Fruit fly (Drosophila melanogaster): Measurements from ENCODE around the gene Noc1.

Noc1 gene

DNA sequence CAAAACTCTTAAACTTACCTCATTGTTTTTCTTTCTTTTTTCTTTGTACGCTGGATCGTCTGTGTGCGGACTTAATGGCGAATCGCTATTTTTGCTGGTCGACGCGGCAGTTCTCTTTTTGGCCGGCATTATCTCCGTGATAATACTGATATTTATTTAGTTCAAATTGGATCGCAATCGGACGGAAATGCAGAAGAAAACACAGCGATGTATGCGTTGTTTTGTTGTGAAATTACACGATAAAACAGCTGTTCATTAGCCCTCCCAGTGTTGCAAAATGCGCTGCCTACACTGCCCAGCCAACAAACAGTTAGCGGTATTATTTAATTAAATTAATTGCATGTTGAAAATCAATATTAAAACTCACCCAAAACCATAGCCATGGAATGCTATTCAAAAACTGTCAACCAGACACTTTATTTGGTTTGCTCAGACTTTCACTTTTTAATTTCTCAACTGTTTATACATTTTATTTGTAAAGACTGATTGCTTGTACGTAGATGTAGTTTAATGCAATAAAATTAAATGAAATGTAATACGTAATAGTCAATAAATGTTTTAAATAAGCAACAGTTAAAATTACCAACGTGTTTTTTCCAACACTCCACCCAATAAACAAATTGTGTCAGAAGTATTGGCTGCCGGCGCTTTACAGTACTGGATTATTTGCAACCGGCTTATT, 23.6 kb downstream of the Noc1 start, which contains the start of the genes Irbp18 and APP-BP1 (continued):
- peak; percentile 99 for TF ChIP-seq Eip78C (GFP tag)
- TF ChIP-seq pdm3 (GFP tag; optimal IDR thresholded peaks at IDR 0.05): peak; percentile 97
- peak; percentile 90 for TF ChIP-seq Ets96B (tag; optimal IDR thresholded peaks at IDR 0.05)
- peak; percentile 96 for TF ChIP-seq CG11762 (GFP tag; optimal IDR thresholded peaks at IDR 0.05; ENCODE audit: insufficient read depth)
- TF ChIP-seq CG7368 (GFP tag; optimal IDR thresholded peaks at IDR 0.05): peak; percentile 90
- peak; percentile 87 to 96 for TF ChIP-seq salr (GFP tag; optimal IDR thresholded peaks at IDR 0.05)
- TF ChIP-seq CG34406 (GFP tag; optimal IDR thresholded peaks at IDR 0.05): peak; percentile 95
- peak; percentile 82 for TF ChIP-seq spab (GFP tag; optimal IDR thresholded peaks at IDR 0.05)
- peak; percentile 95 for TF ChIP-seq CG3919 (GFP tag; optimal IDR thresholded peaks at IDR 0.05)
- TF ChIP-seq lz (GFP tag; optimal IDR thresholded peaks at IDR 0.05): peak; percentile 97
- TF ChIP-seq CG11294 (GFP tag; IDR thresholded peaks at IDR 0.05): peak; percentile 77
- peak; percentile 96 for TF ChIP-seq Hr39 (GFP tag; optimal IDR thresholded peaks at IDR 0.05)
- TF ChIP-seq ss (GFP tag; optimal IDR thresholded peaks at IDR 0.05): peak in 1 of 2 experiments; percentile 90
- TF ChIP-seq Smox (GFP tag; optimal IDR thresholded peaks at IDR 0.05): peak; percentile 96
- TF ChIP-seq topi (GFP tag; optimal IDR thresholded peaks at IDR 0.05): peak; percentile 97
- peak; percentile 94 for TF ChIP-seq Sox15 (GFP tag; optimal IDR thresholded peaks at IDR 0.05)
- TF ChIP-seq Ets21C (GFP tag; optimal IDR thresholded peaks at IDR 0.05): peak; percentile 93
- TF ChIP-seq achi (GFP tag; optimal IDR thresholded peaks at IDR 0.05): peak; percentile 95
- TF ChIP-seq CG31627 (GFP tag; optimal IDR thresholded peaks at IDR 0.05): peak; percentile 97
- TF ChIP-seq CG16779 (tag; optimal IDR thresholded peaks at IDR 0.05): peak; percentile 88
- TF ChIP-seq net (GFP tag; optimal IDR thresholded peaks at IDR 0.05): peak; percentile 95
- peak; percentile 94 for TF ChIP-seq CG8319 (GFP tag; optimal IDR thresholded peaks at IDR 0.05)
- peak; percentile 98 for TF ChIP-seq OdsH (GFP tag; optimal IDR thresholded peaks at IDR 0.05)
- peak; percentile 93 for TF ChIP-seq CG4318 (GFP tag; optimal IDR thresholded peaks at IDR 0.05)
- peak; percentile 84 for TF ChIP-seq fkh (GFP tag; optimal IDR thresholded peaks at IDR 0.05)
- peak; percentile 87 for TF ChIP-seq Blimp-1 (GFP tag; optimal IDR thresholded peaks at IDR 0.05)
- TF ChIP-seq svp (GFP tag): peak; percentile 98
- TF ChIP-seq CG6854 (GFP tag; optimal IDR thresholded peaks at IDR 0.05): peak; percentile 83
- TF ChIP-seq CG6792 (GFP tag; optimal IDR thresholded peaks at IDR 0.05): peak; percentile 93
- TF ChIP-seq CG10631 (GFP tag; optimal IDR thresholded peaks at IDR 0.05): peak; percentile 95
- TF ChIP-seq esn (GFP tag; optimal IDR thresholded peaks at IDR 0.05): peak; percentile 98

DNA sequence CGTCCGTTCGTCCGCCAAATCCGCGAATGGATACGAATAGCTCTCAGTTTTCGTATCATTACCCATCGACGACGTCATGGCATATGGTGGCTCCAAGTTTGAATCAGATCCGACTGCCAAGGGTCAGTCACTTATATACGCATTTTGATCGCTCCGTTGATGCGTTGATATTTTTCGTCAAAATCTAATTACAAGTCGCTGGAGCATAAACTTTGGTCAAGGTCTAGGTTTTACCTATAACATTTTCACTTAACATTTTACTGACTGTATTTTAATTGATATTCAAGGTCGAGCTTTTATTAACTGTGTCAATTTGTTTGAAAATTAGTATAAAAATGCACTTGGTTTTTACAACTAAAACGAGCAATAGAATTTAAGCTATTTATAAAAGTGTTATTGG, 27.0 kb downstream of the Noc1 start, which contains the start of gene Elo68beta:
TSS of gene Elo68beta (minus strand) at position 101 of the 400 bp plus-strand sequence.
- TF ChIP-seq fd59A (GFP tag; optimal IDR thresholded peaks at IDR 0.05): no peak
- TF ChIP-seq fd85E (GFP tag; optimal IDR thresholded peaks at IDR 0.05): no peak
- no peak for TF ChIP-seq CG7368 (GFP tag; optimal IDR thresholded peaks at IDR 0.05)
- TF ChIP-seq achi (GFP tag; optimal IDR thresholded peaks at IDR 0.05): no peak
- TF ChIP-seq CG6808 (GFP tag; optimal IDR thresholded peaks at IDR 0.05): no peak
- no peak for TF ChIP-seq CG6854 (GFP tag; optimal IDR thresholded peaks at IDR 0.05)
- no peak for TF ChIP-seq CG32006 (GFP tag; optimal IDR thresholded peaks at IDR 0.05)
- TF ChIP-seq CG8119 (GFP tag; IDR thresholded peaks at IDR 0.05): no peak
- TF ChIP-seq Eip78C (GFP tag): no peak
- no peak for TF ChIP-seq Ets96B (tag; optimal IDR thresholded peaks at IDR 0.05)
- TF ChIP-seq Smox (GFP tag; optimal IDR thresholded peaks at IDR 0.05): no peak
- no peak for TF ChIP-seq salr (GFP tag; optimal IDR thresholded peaks at IDR 0.05)
- TF ChIP-seq lz (GFP tag; optimal IDR thresholded peaks at IDR 0.05): no peak

- TF ChIP-seq topi (GFP tag; optimal IDR thresholded peaks at IDR 0.05): no peak
- TF ChIP-seq acj6 (GFP tag; optimal IDR thresholded peaks at IDR 0.05): no peak
- TF ChIP-seq CG34406 (GFP tag; optimal IDR thresholded peaks at IDR 0.05): no peak
- TF ChIP-seq Sox102F (GFP tag; optimal IDR thresholded peaks at IDR 0.05): no peak
- no peak for TF ChIP-seq Hr39 (GFP tag; optimal IDR thresholded peaks at IDR 0.05)
- no peak for TF ChIP-seq fd59A (GFP tag; optimal IDR thresholded peaks at IDR 0.05)
- no peak for TF ChIP-seq CG3032 (tag; optimal IDR thresholded peaks at IDR 0.05)
- no peak for TF ChIP-seq lz (GFP tag; optimal IDR thresholded peaks at IDR 0.05)
- no peak for TF ChIP-seq Lpt (GFP tag; optimal IDR thresholded peaks at IDR 0.05)
- TF ChIP-seq Hr4 (GFP tag; optimal IDR thresholded peaks at IDR 0.05): no peak
- TF ChIP-seq CG6163 (GFP tag; IDR thresholded peaks at IDR 0.05): no peak
- TF ChIP-seq CG10631 (GFP tag; optimal IDR thresholded peaks at IDR 0.05): no peak
- no peak for TF ChIP-seq Eip78C (GFP tag)
Measured at dm6 chr3L:11102930-11103329, 28.4 kb downstream of the Noc1 start, which contains the start of gene Elo68alpha. Gene Elo68alpha, minus strand, starts transcription at chr3L:11103030.

Data from whole organism, prepupa.